Fruit fly (Drosophila melanogaster) whole organism, embryonic: ENCODE measurements around the gene shd.

Experiments
- Adf1 ChIP-seq: fragments of 200-800 bp; sonication (Bioruptor generic); IDR thresholded peaks from 2 replicates; pipeline ENCODE4 v1.3.6; 2022; ENCODE audit warnings: missing biosample characterization, missing genetic modification characterization
- Atf6 ChIP-seq: fragments of 200-800 bp; sonication (Bioruptor generic); IDR thresholded peaks from 2 replicates; pipeline ENCODE4 v1.3.6; 2022; ENCODE audit warnings: missing biosample characterization, missing genetic modification characterization
- B-H1 ChIP-seq: fragments of 200-800 bp; sonication (Bioruptor generic); IDR thresholded peaks from 3 replicates; pipeline ENCODE4 v1.3.6; 2022; ENCODE audit warnings: missing biosample characterization, missing genetic modification characterization
- B-H2 ChIP-seq: fragments of 200-800 bp; sonication (Bioruptor generic); optimal IDR thresholded peaks from 2 replicates; lab custom pipeline; 2018; ENCODE audit warnings: missing biosample characterization, mild to moderate bottlenecking, missing genetic modification characterization
- C15 ChIP-seq: fragments of 200-800 bp; sonication (Bioruptor generic); IDR thresholded peaks from 3 replicates; pipeline ENCODE4 v1.3.6; 2022; ENCODE audit warnings: missing biosample characterization, missing genetic modification characterization
- CG10209 ChIP-seq: fragments of 200-800 bp; sonication (Bioruptor generic); optimal IDR thresholded peaks from 3 replicates; lab custom pipeline; 2017; ENCODE audit warnings: missing biosample characterization, mild to moderate bottlenecking, missing genetic modification characterization, missing genetic modification reagents
- CG13123 ChIP-seq: fragments of 200-800 bp; sonication (Bioruptor generic); optimal IDR thresholded peaks from 2 replicates; lab custom pipeline; 2016; ENCODE audit warnings: missing biosample characterization, missing genetic modification characterization
- CG13296 ChIP-seq: fragments of 200-800 bp; sonication (Bioruptor generic); optimal IDR thresholded peaks from 3 replicates; lab custom pipeline; 2018; ENCODE audit warnings: missing biosample characterization, mild to moderate bottlenecking, missing genetic modification characterization
- CG15479 ChIP-seq: fragments of 200-800 bp; sonication (Bioruptor generic); optimal IDR thresholded peaks from 3 replicates; lab custom pipeline; 2019; ENCODE audit warnings: missing biosample characterization, mild to moderate bottlenecking, missing genetic modification characterization, moderate library complexity
- CG17186 ChIP-seq: fragments of 200-800 bp; sonication (Bioruptor generic); optimal IDR thresholded peaks from 3 replicates; lab custom pipeline; 2017; ENCODE audit warnings: missing biosample characterization, missing genetic modification reagents, missing genetic modification characterization
- CG18011 ChIP-seq: fragments of 200-800 bp; sonication (Bioruptor generic); optimal IDR thresholded peaks from 2 replicates; lab custom pipeline; 2017; ENCODE audit warnings: missing biosample characterization, missing genetic modification characterization, mild to moderate bottlenecking, moderate library complexity, missing genotype
- CG2116 ChIP-seq: fragments of 200-800 bp; sonication (Bioruptor generic); optimal IDR thresholded peaks from 3 replicates; lab custom pipeline; 2018; ENCODE audit warnings: missing biosample characterization, mild to moderate bottlenecking, missing genetic modification characterization
- CG3163 ChIP-seq: fragments of 200-800 bp; sonication (Bioruptor generic); optimal IDR thresholded peaks from 3 replicates; lab custom pipeline; 2016; ENCODE audit warnings: missing biosample characterization, missing genetic modification characterization
- CG3281 ChIP-seq: fragments of 200-800 bp; sonication (Bioruptor generic); optimal IDR thresholded peaks from 3 replicates; lab custom pipeline; 2017; ENCODE audit warnings: missing biosample characterization, mild to moderate bottlenecking, missing genetic modification characterization
- CG4707 ChIP-seq: fragments of 200-800 bp; sonication (Bioruptor generic); optimal IDR thresholded peaks from 2 replicates; lab custom pipeline; 2018; ENCODE audit warnings: missing biosample characterization, mild to moderate bottlenecking, missing genetic modification characterization, moderate library complexity
- CG4854 ChIP-seq: fragments of 200-800 bp; sonication (Bioruptor generic); optimal IDR thresholded peaks from 2 replicates; lab custom pipeline; 2016; ENCODE audit warnings: missing biosample characterization, missing genetic modification characterization, inconsistent platforms
- CG6854 ChIP-seq: fragments of 200-800 bp; sonication (Bioruptor generic); optimal IDR thresholded peaks from 3 replicates; lab custom pipeline; 2017; ENCODE audit warnings: missing biosample characterization, mild to moderate bottlenecking, missing genetic modification characterization
- CG7271 ChIP-seq: fragments of 200-800 bp; sonication (Bioruptor generic); optimal IDR thresholded peaks from 2 replicates; lab custom pipeline; 2018; ENCODE audit warnings: missing biosample characterization, mild to moderate bottlenecking, missing genetic modification characterization, moderate library complexity
- CG8290 ChIP-seq, 3 experiments: fragments of 200-800 bp; sonication (Bioruptor generic); optimal IDR thresholded peaks; 2 replicates each; lab custom pipeline; 2016 to 2019; ENCODE audit warnings: missing biosample characterization in 3 of 3, missing genetic modification characterization in 3 of 3, mild to moderate bottlenecking in 2 of 3, moderate library complexity in 1 of 3
- CG9215 ChIP-seq: fragments of 200-800 bp; sonication (Bioruptor generic); IDR thresholded peaks from 2 replicates; pipeline ENCODE4 v1.3.6; 2022; ENCODE audit warnings: missing biosample characterization, missing genetic modification characterization
- CG9876 ChIP-seq: fragments of 200-800 bp; sonication (Bioruptor generic); optimal IDR thresholded peaks from 2 replicates; lab custom pipeline; 2016; ENCODE audit warnings: missing biosample characterization, missing genetic modification characterization
- D19B ChIP-seq: fragments of 200-800 bp; sonication (Bioruptor generic); optimal IDR thresholded peaks from 2 replicates; lab custom pipeline; 2017; ENCODE audit warnings: missing biosample characterization, mild to moderate bottlenecking, missing genetic modification characterization
- Drgx ChIP-seq: fragments of 200-800 bp; sonication (Bioruptor generic); IDR thresholded peaks from 2 replicates; pipeline ENCODE4 v1.3.6; 2022; ENCODE audit warnings: missing biosample characterization, missing genetic modification characterization
- Fer1 ChIP-seq: fragments of 200-800 bp; sonication (Bioruptor generic); optimal IDR thresholded peaks from 2 replicates; lab custom pipeline; 2017; ENCODE audit warnings: missing biosample characterization, mild to moderate bottlenecking, missing genetic modification characterization
- HLH4C ChIP-seq: fragments of 200-800 bp; sonication (Bioruptor generic); IDR thresholded peaks from 3 replicates; pipeline ENCODE4 v1.3.6; 2022; ENCODE audit warnings: missing biosample characterization, missing genetic modification characterization; ENCODE audit not compliant: partially characterized antibody
- Optix ChIP-seq: fragments of 200-800 bp; sonication (Bioruptor generic); IDR thresholded peaks from 3 replicates; pipeline ENCODE4 v1.3.6; 2022; ENCODE audit warnings: missing biosample characterization, missing genetic modification characterization
- Rfx ChIP-seq: fragments of 200-800 bp; sonication (Bioruptor generic); IDR thresholded peaks from 2 replicates; pipeline ENCODE4 v1.3.6; 2022; ENCODE audit warnings: missing biosample characterization, missing genetic modification characterization
- Tbp ChIP-seq: fragments of >200 bp; optimal IDR thresholded peaks from 2 replicates; lab custom pipeline; 2018; ENCODE audit warnings: missing biosample characterization, missing genetic modification characterization
- ab ChIP-seq: fragments of 200-800 bp; sonication (Bioruptor generic); optimal IDR thresholded peaks from 2 replicates; lab custom pipeline; 2016; ENCODE audit warnings: missing biosample characterization, missing genetic modification characterization
- ap ChIP-seq: fragments of 200-800 bp; sonication (Bioruptor generic); IDR thresholded peaks from 2 replicates; pipeline ENCODE4 v1.3.6; 2022; ENCODE audit warnings: missing biosample characterization, missing genetic modification characterization
- az2 ChIP-seq: fragments of 200-800 bp; sonication (Bioruptor generic); optimal IDR thresholded peaks from 3 replicates; lab custom pipeline; 2016; ENCODE audit warnings: missing biosample characterization, missing genetic modification characterization
- bab2 ChIP-seq: fragments of 200-800 bp; sonication (Bioruptor generic); optimal IDR thresholded peaks from 2 replicates; lab custom pipeline; 2016; ENCODE audit warnings: missing biosample characterization, missing genetic modification characterization
- cas ChIP-seq: fragments of 200-800 bp; sonication (Bioruptor generic); IDR thresholded peaks from 2 replicates; pipeline ENCODE4 v1.3.6; 2022; ENCODE audit warnings: missing biosample characterization, missing genetic modification characterization
- chm ChIP-seq: fragments of 200-800 bp; sonication (Bioruptor generic); IDR thresholded peaks from 2 replicates; pipeline ENCODE4 v1.3.6; 2022; ENCODE audit warnings: missing biosample characterization, missing genetic modification characterization
- fru ChIP-seq: fragments of >200 bp; optimal IDR thresholded peaks from 2 replicates; lab custom pipeline; 2017
- ftz-f1 ChIP-seq: fragments of 200-800 bp; sonication (Bioruptor generic); optimal IDR thresholded peaks from 2 replicates; lab custom pipeline; 2016; ENCODE audit warnings: missing biosample characterization, missing genetic modification characterization
- jing ChIP-seq: fragments of 200-800 bp; sonication (Bioruptor generic); optimal IDR thresholded peaks from 2 replicates; lab custom pipeline; 2018; ENCODE audit warnings: missing biosample characterization, mild to moderate bottlenecking, missing genetic modification characterization
- jumu ChIP-seq: fragments of 200-800 bp; sonication (Bioruptor generic); optimal IDR thresholded peaks from 3 replicates; lab custom pipeline; 2016; ENCODE audit warnings: missing biosample characterization, missing genetic modification characterization
- lmd ChIP-seq: fragments of 200-800 bp; sonication (Bioruptor generic); IDR thresholded peaks from 2 replicates; pipeline ENCODE4 v1.3.6; 2022; ENCODE audit warnings: missing biosample characterization, missing genetic modification characterization
- maf-S ChIP-seq: fragments of 200-800 bp; sonication (Bioruptor generic); optimal IDR thresholded peaks from 2 replicates; lab custom pipeline; 2016; ENCODE audit warnings: missing biosample characterization, missing genetic modification characterization
- mam ChIP-seq: fragments of 200-800 bp; sonication (Bioruptor generic); optimal IDR thresholded peaks from 3 replicates; lab custom pipeline; 2016; ENCODE audit warnings: missing biosample characterization, missing genetic modification characterization
- nau ChIP-seq: fragments of 200-800 bp; sonication (Bioruptor generic); optimal IDR thresholded peaks from 3 replicates; lab custom pipeline; 2017; ENCODE audit warnings: missing biosample characterization, mild to moderate bottlenecking, missing genetic modification characterization, missing genetic modification reagents
- nerfin-2 ChIP-seq: fragments of 200-800 bp; sonication (Bioruptor generic); IDR thresholded peaks from 2 replicates; pipeline ENCODE4 v1.3.6; 2022; ENCODE audit warnings: missing biosample characterization, missing genetic modification characterization; ENCODE audit not compliant: partially characterized antibody
- nmo ChIP-seq: fragments of 200-800 bp; sonication (Bioruptor generic); optimal IDR thresholded peaks from 2 replicates; lab custom pipeline; 2018; ENCODE audit warnings: missing biosample characterization, mild to moderate bottlenecking, missing genetic modification characterization, moderate library complexity
- peb ChIP-seq: fragments of 200-800 bp; sonication (Bioruptor generic); IDR thresholded peaks from 2 replicates; pipeline ENCODE4 v1.3.6; 2022; ENCODE audit warnings: missing biosample characterization, missing genetic modification characterization
- pfk ChIP-seq: fragments of 200-800 bp; sonication (Bioruptor generic); optimal IDR thresholded peaks from 2 replicates; lab custom pipeline; 2018; ENCODE audit warnings: missing biosample characterization, mild to moderate bottlenecking, missing genetic modification characterization, moderate library complexity
- sima ChIP-seq: fragments of 200-800 bp; sonication (Bioruptor generic); optimal IDR thresholded peaks from 2 replicates; lab custom pipeline; 2016; ENCODE audit warnings: missing biosample characterization, missing genetic modification characterization
- vnd ChIP-seq: fragments of 200-800 bp; sonication (Bioruptor generic); IDR thresholded peaks from 3 replicates; pipeline ENCODE4 v1.3.6; 2022; ENCODE audit warnings: missing biosample characterization, missing genetic modification characterization; ENCODE audit not compliant: partially characterized antibody
- yki ChIP-seq: fragments of >200 bp; optimal IDR thresholded peaks from 3 replicates; lab custom pipeline; 2018
- zen2 ChIP-seq: fragments of 200-800 bp; sonication (Bioruptor generic); IDR thresholded peaks from 3 replicates; pipeline ENCODE4 v1.3.6; 2022; ENCODE audit warnings: missing biosample characterization, missing genetic modification characterization; ENCODE audit not compliant: partially characterized antibody
- zfh1 ChIP-seq: fragments of 200-800 bp; sonication (Bioruptor generic); IDR thresholded peaks from 3 replicates; pipeline ENCODE4 v1.3.6; 2022; ENCODE audit warnings: missing biosample characterization, missing genetic modification characterization

Gene shd

DNA sequence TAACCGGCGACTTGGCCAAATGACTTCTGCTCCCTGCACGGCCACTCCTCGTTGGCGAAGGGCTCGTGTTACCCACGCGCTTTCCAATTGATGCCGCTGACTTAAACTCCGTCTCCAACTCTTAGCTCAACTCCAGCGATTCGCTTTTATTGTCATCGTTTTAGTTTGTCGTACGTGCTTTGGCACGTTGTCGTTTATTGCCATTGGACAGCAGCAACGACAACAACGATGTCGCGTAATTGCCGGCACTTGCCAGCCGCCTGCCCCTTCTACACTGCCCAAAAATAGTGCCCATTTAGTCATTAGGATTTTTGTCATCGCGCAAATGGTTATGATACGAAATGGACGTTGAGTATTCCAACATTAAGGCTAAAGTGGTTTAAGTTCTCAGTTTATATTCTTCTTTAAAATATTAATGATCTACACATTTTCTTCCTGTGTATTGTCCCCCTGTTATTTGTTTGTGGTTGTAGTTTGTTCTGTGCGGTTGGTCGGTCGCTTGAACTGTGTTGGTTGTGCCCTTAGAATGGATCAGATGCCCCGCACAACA lies 51.6 kb downstream of the shd start (continued):
- TF ChIP-seq Tbp (no peak), az2 (GFP tag; lab: Kevin White, UChicago) (peak; percentile 92), vnd (GFP tag; lab: Robert Waterston, UW) (no peak), CG13296 (peak; percentile 72), mam (GFP tag; lab: Kevin White, UChicago) (peak; percentile 87), bab2 (GFP tag; lab: Kevin White, UChicago) (peak; percentile 92), maf-S (GFP tag; lab: Kevin White, UChicago) (peak; percentile 82), jing (GFP tag; lab: Kevin White, UChicago) (peak; percentile 80), nmo (GFP tag; lab: Kevin White, UChicago) (peak; percentile 91), CG17186 (GFP tag; lab: Kevin White, UChicago) (no peak), Rfx (GFP tag; lab: Robert Waterston, UW) (peak; percentile 90), Optix (GFP tag; lab: Robert Waterston, UW) (peak; percentile 89), CG2116 (GFP tag; lab: Kevin White, UChicago) (peak; percentile 44), ap (GFP tag; lab: Robert Waterston, UW) (peak; percentile 79), ftz-f1 (GFP tag; lab: Kevin White, UChicago) (peak; percentile 21), cas (GFP tag; lab: Robert Waterston, UW) (no peak), CG4854 (GFP tag; lab: Kevin White, UChicago) (peak; percentile 89), HLH4C (GFP tag; lab: Robert Waterston, UW) (no peak), chm (GFP tag; lab: Robert Waterston, UW) (peak; percentile 91), nau (GFP tag; lab: Kevin White, UChicago) (peak; percentile 79), fru (lab: Kevin White, UChicago) (no peak), ab (peak; percentile 60), sima (GFP tag; lab: Kevin White, UChicago) (peak; percentile 72), D19B (peak; percentile 41), CG18011 (GFP tag; lab: Kevin White, UChicago) (peak; percentile 61), CG3163 (GFP tag; lab: Kevin White, UChicago) (peak; percentile 64), CG10209 (GFP tag; lab: Kevin White, UChicago) (peak; percentile 85), Drgx (GFP tag; lab: Robert Waterston, UW) (peak; percentile 90), CG6854 (peak; percentile 58), zen2 (GFP tag; lab: Robert Waterston, UW) (no peak), pfk (GFP tag; lab: Kevin White, UChicago) (no peak), zfh1 (GFP tag; lab: Robert Waterston, UW) (peak; percentile 92), lmd (GFP tag; lab: Robert Waterston, UW) (peak; percentile 87), CG8290 (GFP tag; optimal IDR thresholded peaks at IDR 0.05; lab: Kevin White, UChicago) (peak; percentile 68), CG8290 (tag; optimal IDR thresholded peaks at IDR 0.05; lab: Kevin White, UChicago) (peak; percentile 20 to 90), CG7271 (no peak), peb (peak; percentile 72), C15 (GFP tag; lab: Robert Waterston, UW) (0 out of 3 replicates have a peak, but pooled peaks have one; percentile 45), yki (lab: Kevin White, UChicago) (no peak), CG3281 (GFP tag; lab: Kevin White, UChicago) (peak; percentile 85), Fer1 (peak; percentile 92), CG4707 (GFP tag; lab: Kevin White, UChicago) (peak; percentile 86), CG9215 (GFP tag; lab: Robert Waterston, UW) (peak; percentile 74), CG9876 (peak; percentile 81), nerfin-2 (GFP tag; lab: Robert Waterston, UW) (no peak), B-H2 (GFP tag; lab: Kevin White, UChicago) (peak; percentile 62), Atf6 (GFP tag; lab: Robert Waterston, UW) (peak; percentile 90), Adf1 (GFP tag; lab: Robert Waterston, UW) (no peak), CG13123 (GFP tag; lab: Kevin White, UChicago) (peak; percentile 78), CG15479 (GFP tag; lab: Kevin White, UChicago) (no peak), B-H1 (peak; percentile 77), jumu (GFP tag; lab: Kevin White, UChicago) (peak; percentile 83)
